Fruit fly (Drosophila melanogaster): Measurements from ENCODE around the gene CG8679.

Gene CG8679

dm6 chr2L:21169160-21169624 is 49.2 kb downstream of the CG8679 start:
- TF ChIP-seq sug (tag; optimal IDR thresholded peaks at IDR 0.05) = peak; percentile 66
- TF ChIP-seq CG13894 (tag; optimal IDR thresholded peaks at IDR 0.05) = no peak
- no peak for TF ChIP-seq CG2678 (tag; optimal IDR thresholded peaks at IDR 0.05)
- TF ChIP-seq CG15514 (GFP tag; optimal IDR thresholded peaks at IDR 0.05) = no peak
- TF ChIP-seq CG4854 (GFP tag; optimal IDR thresholded peaks at IDR 0.05) = no peak
- no peak for TF ChIP-seq al (GFP tag; IDR thresholded peaks at IDR 0.05)
- TF ChIP-seq CG12219 (GFP tag; optimal IDR thresholded peaks at IDR 0.05) = no peak
- no peak for TF ChIP-seq CG6175 (GFP tag; IDR thresholded peaks at IDR 0.05)
- no peak for TF ChIP-seq dpn (GFP tag; optimal IDR thresholded peaks at IDR 0.05)
- no peak for TF ChIP-seq NK7.1 (GFP tag; optimal IDR thresholded peaks at IDR 0.05)
- TF ChIP-seq CG6254 (GFP tag; optimal IDR thresholded peaks at IDR 0.05) = no peak
- no peak for TF ChIP-seq Hsf (GFP tag; optimal IDR thresholded peaks at IDR 0.05)
- TF ChIP-seq Max (GFP tag; optimal IDR thresholded peaks at IDR 0.05) = no peak
- 0 out of 2 replicates have a peak, but pooled peaks have one; percentile 6 for TF ChIP-seq CG17328 (GFP tag; IDR thresholded peaks at IDR 0.05)
- TF ChIP-seq CG1024 (GFP tag; IDR thresholded peaks at IDR 0.05) = no peak
- TF ChIP-seq grau (tag; optimal IDR thresholded peaks at IDR 0.05) = peak; percentile 76
- peak; percentile 8 for TF ChIP-seq Elba2 (GFP tag; optimal IDR thresholded peaks at IDR 0.05)
- TF ChIP-seq CG14667 (GFP tag; IDR thresholded peaks at IDR 0.05) = no peak
- peak; percentile 29 for TF ChIP-seq YL-1 (GFP tag; optimal IDR thresholded peaks at IDR 0.05)
- no peak for TF ChIP-seq CG17568 (GFP tag; optimal IDR thresholded peaks at IDR 0.05)
- TF ChIP-seq pzg (GFP tag; optimal IDR thresholded peaks at IDR 0.05) = no peak
- no peak for TF ChIP-seq btn (GFP tag; optimal IDR thresholded peaks at IDR 0.05)
- TF ChIP-seq CG12236 (GFP tag; optimal IDR thresholded peaks at IDR 0.05) = no peak
- no peak for TF ChIP-seq dati (GFP tag; IDR thresholded peaks at IDR 0.05)
- 0 out of 3 replicates have a peak, but pooled peaks have one; percentile 27 for TF ChIP-seq zfh1 (GFP tag; IDR thresholded peaks at IDR 0.05)
- no peak for TF ChIP-seq Gug (GFP tag; IDR thresholded peaks at IDR 0.05)
- TF ChIP-seq h (optimal IDR thresholded peaks at IDR 0.05) = no peak
- no peak for TF ChIP-seq chm (GFP tag; IDR thresholded peaks at IDR 0.05)
- TF ChIP-seq CG17612 (GFP tag; IDR thresholded peaks at IDR 0.05) = no peak
- TF ChIP-seq tll (GFP tag; optimal IDR thresholded peaks at IDR 0.05) = no peak
- TF ChIP-seq CG4282 (GFP tag; optimal IDR thresholded peaks at IDR 0.05) = no peak
- no peak for TF ChIP-seq CG2712 (tag; optimal IDR thresholded peaks at IDR 0.05)
- TF ChIP-seq Xrp1 (GFP tag; IDR thresholded peaks at IDR 0.05) = peak; percentile 12; the same call in 1 of the 2 replicates
- no peak for TF ChIP-seq CG2875 (GFP tag; optimal IDR thresholded peaks at IDR 0.05)
- peak; percentile 26; the same call in 1 of the 3 replicates for TF ChIP-seq CG34422 (GFP tag; IDR thresholded peaks at IDR 0.05)
- no peak for TF ChIP-seq CG9932 (GFP tag; IDR thresholded peaks at IDR 0.05)
- TF ChIP-seq HLHmδ (GFP tag; optimal IDR thresholded peaks at IDR 0.05) = no peak
- no peak for TF ChIP-seq disco-r (GFP tag; optimal IDR thresholded peaks at IDR 0.05)
- TF ChIP-seq CG6813 (GFP tag; optimal IDR thresholded peaks at IDR 0.05) = no peak
- peak in 1 of 2 experiments; percentile 7 for TF ChIP-seq insv (GFP tag; optimal IDR thresholded peaks at IDR 0.05)
- no peak for TF ChIP-seq CG32767 (GFP tag; IDR thresholded peaks at IDR 0.05)
- no peak for TF ChIP-seq CG4617 (GFP tag; optimal IDR thresholded peaks at IDR 0.05; ENCODE audit: borderline replicate concordance)
- no peak for TF ChIP-seq CG4424 (GFP tag; optimal IDR thresholded peaks at IDR 0.05)
- TF ChIP-seq CkIIα-i1 (GFP tag; IDR thresholded peaks at IDR 0.05) = no peak
- peak; percentile 24 for TF ChIP-seq mirr (GFP tag; optimal IDR thresholded peaks at IDR 0.05)
- no peak for TF ChIP-seq CG7839 (tag; optimal IDR thresholded peaks at IDR 0.05)
- no peak for TF ChIP-seq pita (GFP tag; optimal IDR thresholded peaks at IDR 0.05)
- peak; percentile 39 for TF ChIP-seq Med (GFP tag)
- TF ChIP-seq CG12104 (GFP tag; optimal IDR thresholded peaks at IDR 0.05) = no peak
- no peak for TF ChIP-seq CG2120 (GFP tag; optimal IDR thresholded peaks at IDR 0.05)
- no peak for TF ChIP-seq trem (tag; optimal IDR thresholded peaks at IDR 0.05)

All from whole organism, embryonic.